Worm (Caenorhabditis elegans) whole organism, L4 larva: ENCODE results near the gene F20E11.18.

ENCODE experiments used
- F37D6.2 ChIP-seq: sonication (generic microtip); optimal IDR thresholded peaks from 2 replicates; lab custom pipeline; 2016; ENCODE audit warnings: mild to moderate bottlenecking, missing genetic modification characterization, missing compliant biosample characterization
- F44E2.7 ChIP-seq: fragments of 200-800 bp; sonication (Bioruptor generic); IDR thresholded peaks from 2 replicates; pipeline ENCODE4 v2.1.2; 2022; ENCODE audit warnings: missing genetic modification characterization, missing compliant biosample characterization
- Y75B8A.6 ChIP-seq: fragments of 200-800 bp; sonication (Bioruptor generic); IDR thresholded peaks from 2 replicates; pipeline ENCODE4 v1.3.6; 2022; ENCODE audit warnings: missing genetic modification reagents, missing genetic modification characterization, missing compliant biosample characterization
- aha-1 ChIP-seq: fragments of 150-350 bp; peaks from one replicate; lab custom pipeline; 2014; ENCODE audit warnings: missing biosample characterization, missing genetic modification characterization
- aly-2 ChIP-seq: sonication (generic microtip); optimal IDR thresholded peaks from 2 replicates; lab custom pipeline; 2018; ENCODE audit warnings: missing biosample characterization, missing genetic modification characterization
- ceh-20 ChIP-seq: fragments of 200-800 bp; sonication (Bioruptor generic); IDR thresholded peaks from 2 replicates; pipeline ENCODE4 v1.3.6; 2022; ENCODE audit warnings: missing genetic modification reagents, missing genetic modification characterization, missing compliant biosample characterization
- ceh-28 ChIP-seq: fragments of 150-350 bp; optimal IDR thresholded peaks from 2 replicates; lab custom pipeline; 2014; ENCODE audit warnings: missing biosample characterization, missing genetic modification reagents, missing genetic modification characterization
- ceh-44 ChIP-seq: fragments of 200-800 bp; sonication (Bioruptor generic); IDR thresholded peaks from 2 replicates; pipeline ENCODE4 v1.3.6; 2022; ENCODE audit warnings: missing genetic modification reagents, missing genetic modification characterization, missing compliant biosample characterization
- ceh-82 ChIP-seq: sonication (generic microtip); optimal IDR thresholded peaks from 2 replicates; lab custom pipeline; 2017; ENCODE audit warnings: missing biosample characterization, missing genetic modification characterization
- ces-1 ChIP-seq: fragments of 150-350 bp; sonication (generic microtip); optimal IDR thresholded peaks from 4 replicates; lab custom pipeline; 2014; ENCODE audit warnings: missing biosample characterization, missing genetic modification reagents, missing genetic modification characterization
- ctbp-1 ChIP-seq: fragments of 200-800 bp; sonication (Bioruptor generic); IDR thresholded peaks from 2 replicates; pipeline ENCODE4 v1.3.6; 2022; ENCODE audit warnings: missing genetic modification reagents, missing genetic modification characterization, missing compliant biosample characterization
- daf-12 ChIP-seq: fragments of 150-350 bp; optimal IDR thresholded peaks from 2 replicates; lab custom pipeline; 2014; ENCODE audit warnings: missing biosample characterization, missing genetic modification reagents, missing genetic modification characterization
- dmd-6 ChIP-seq: fragments of 200-800 bp; sonication (Bioruptor generic); IDR thresholded peaks from 2 replicates; pipeline ENCODE4 v1.3.6; 2022; ENCODE audit warnings: missing genetic modification reagents, missing genetic modification characterization, missing compliant biosample characterization
- dmd-8 ChIP-seq: fragments of 200-800 bp; sonication (Bioruptor generic); IDR thresholded peaks from 2 replicates; pipeline ENCODE4 v1.3.6; 2022; ENCODE audit warnings: missing genetic modification characterization, missing compliant biosample characterization
- dve-1 ChIP-seq: sonication (generic microtip); optimal IDR thresholded peaks from 2 replicates; lab custom pipeline; 2017; ENCODE audit warnings: antibody characterized with exemption, mild to moderate bottlenecking, missing genetic modification characterization, missing compliant biosample characterization; ENCODE audit not compliant: insufficient read depth
- fkh-10 ChIP-seq: fragments of 150-350 bp; optimal IDR thresholded peaks from 2 replicates; lab custom pipeline; 2014; ENCODE audit warnings: missing biosample characterization, missing genetic modification reagents, missing genetic modification characterization
- gei-8 ChIP-seq: fragments of 200-800 bp; sonication (Bioruptor generic); optimal IDR thresholded peaks from 2 replicates; lab custom pipeline; 2018; ENCODE audit warnings: mild to moderate bottlenecking, missing genetic modification characterization, missing compliant biosample characterization
- hif-1 ChIP-seq, 2 experiments: sonication (generic microtip); optimal IDR thresholded peaks; 2 replicates each; lab custom pipeline; 2016 to 2017; ENCODE audit warnings: missing compliant biosample characterization in 2 of 2, missing genetic modification characterization in 2 of 2, missing genetic modification reagents in 2 of 2, missing genotype in 2 of 2, mild to moderate bottlenecking in 1 of 2
- jun-1 ChIP-seq: fragments of 150-350 bp; optimal IDR thresholded peaks from 2 replicates; lab custom pipeline; 2014; ENCODE audit warnings: missing biosample characterization, missing genetic modification reagents, missing genetic modification characterization
- lim-7 ChIP-seq: fragments of 200-800 bp; sonication (Bioruptor generic); IDR thresholded peaks from 2 replicates; pipeline ENCODE4 v1.3.6; 2022; ENCODE audit warnings: missing genetic modification characterization, missing compliant biosample characterization
- lin-13 ChIP-seq: fragments of 150-350 bp; optimal IDR thresholded peaks from 2 replicates; lab custom pipeline; 2014; ENCODE audit warnings: missing biosample characterization, missing genetic modification reagents, missing genetic modification characterization
- lin-15B ChIP-seq: fragments of 150-350 bp; sonication (generic microtip); optimal IDR thresholded peaks from 3 replicates; lab custom pipeline; 2014; ENCODE audit warnings: missing biosample characterization, missing genetic modification characterization
- madf-9 ChIP-seq: fragments of 200-800 bp; sonication (Bioruptor generic); conservative IDR thresholded peaks from 2 replicates; pipeline ENCODE4 v1.3.6; 2022; ENCODE audit warnings: missing genetic modification reagents, missing genetic modification characterization, missing compliant biosample characterization
- nhr-11 ChIP-seq: fragments of 150-350 bp; optimal IDR thresholded peaks from 2 replicates; lab custom pipeline; 2014; ENCODE audit warnings: missing biosample characterization, missing genetic modification characterization
- nhr-76 ChIP-seq: fragments of 150-350 bp; optimal IDR thresholded peaks from 2 replicates; lab custom pipeline; 2014; ENCODE audit warnings: missing biosample characterization, missing genetic modification characterization
- nhr-77 ChIP-seq: fragments of 150-350 bp; optimal IDR thresholded peaks from 2 replicates; lab custom pipeline; 2014; ENCODE audit warnings: missing biosample characterization, missing genetic modification characterization
- pha-4 ChIP-seq, 2 experiments: fragments of 150-350 bp in 1 of 2; fragments of 200-800 bp in 1 of 2; sonication (Bioruptor generic) in 1 of 2; IDR thresholded peaks in 1 of 2; optimal IDR thresholded peaks in 1 of 2; 2 replicates each; pipeline versions ENCODE4 v1.3.6 to Lab custom; 2014 to 2022; ENCODE audit warnings: missing genetic modification characterization in 2 of 2, missing genetic modification reagents in 2 of 2, missing biosample characterization in 1 of 2, missing compliant biosample characterization in 1 of 2
- php-3 ChIP-seq: fragments of 200-800 bp; sonication (Bioruptor generic); IDR thresholded peaks from 2 replicates; pipeline ENCODE4 v1.3.6; 2022; ENCODE audit warnings: missing genetic modification reagents, missing genetic modification characterization, missing compliant biosample characterization
- rbr-2 ChIP-seq: sonication (generic microtip); optimal IDR thresholded peaks from 2 replicates; lab custom pipeline; 2016; ENCODE audit warnings: missing genotype, missing genetic modification characterization, missing compliant biosample characterization
- saeg-2 ChIP-seq: fragments of 200-800 bp; sonication (Bioruptor generic); IDR thresholded peaks from 2 replicates; pipeline ENCODE4 v1.3.6; 2022; ENCODE audit warnings: missing genetic modification reagents, missing genetic modification characterization, missing compliant biosample characterization
- sdz-12 ChIP-seq: fragments of 200-800 bp; sonication (Bioruptor generic); optimal IDR thresholded peaks from 2 replicates; lab custom pipeline; 2018; ENCODE audit warnings: mild to moderate bottlenecking, missing genetic modification characterization, missing compliant biosample characterization
- skn-1 ChIP-seq: fragments of 150-350 bp; optimal IDR thresholded peaks from 2 replicates; lab custom pipeline; 2014; ENCODE audit warnings: missing biosample characterization, missing genetic modification characterization
- snpc-4 ChIP-seq: fragments of 150-350 bp; optimal IDR thresholded peaks from 2 replicates; lab custom pipeline; 2014; ENCODE audit warnings: missing biosample characterization, missing genetic modification characterization
- spr-3 ChIP-seq: fragments of 200-800 bp; sonication (Bioruptor generic); optimal IDR thresholded peaks from 2 replicates; lab custom pipeline; 2018; ENCODE audit warnings: mild to moderate bottlenecking, missing genetic modification characterization, missing compliant biosample characterization
- tra-1 ChIP-seq: fragments of 200-800 bp; sonication (Bioruptor generic); IDR thresholded peaks from 2 replicates; pipeline ENCODE4 v1.3.6; 2022; ENCODE audit warnings: missing genetic modification reagents, missing genetic modification characterization, missing compliant biosample characterization
- vab-7 ChIP-seq: fragments of 200-800 bp; sonication (Bioruptor generic); IDR thresholded peaks from 2 replicates; pipeline ENCODE4 v1.3.6; 2022; ENCODE audit warnings: missing genetic modification reagents, missing genetic modification characterization, missing compliant biosample characterization
- zag-1 ChIP-seq: fragments of 150-350 bp; optimal IDR thresholded peaks from 2 replicates; lab custom pipeline; 2014; ENCODE audit warnings: missing biosample characterization, missing genetic modification characterization
- zfp-2 ChIP-seq: sonication (generic microtip); optimal IDR thresholded peaks from 2 replicates; lab custom pipeline; 2016; ENCODE audit warnings: mild to moderate bottlenecking, missing genetic modification characterization, missing compliant biosample characterization
- zip-2 ChIP-seq: fragments of 150-350 bp; optimal IDR thresholded peaks from 2 replicates; lab custom pipeline; 2014; ENCODE audit warnings: missing biosample characterization, missing genetic modification characterization
- ztf-7 ChIP-seq: fragments of 150-350 bp; optimal IDR thresholded peaks from 2 replicates; lab custom pipeline; 2014; ENCODE audit warnings: missing biosample characterization, missing genetic modification characterization

F20E11.18 gene

DNA sequence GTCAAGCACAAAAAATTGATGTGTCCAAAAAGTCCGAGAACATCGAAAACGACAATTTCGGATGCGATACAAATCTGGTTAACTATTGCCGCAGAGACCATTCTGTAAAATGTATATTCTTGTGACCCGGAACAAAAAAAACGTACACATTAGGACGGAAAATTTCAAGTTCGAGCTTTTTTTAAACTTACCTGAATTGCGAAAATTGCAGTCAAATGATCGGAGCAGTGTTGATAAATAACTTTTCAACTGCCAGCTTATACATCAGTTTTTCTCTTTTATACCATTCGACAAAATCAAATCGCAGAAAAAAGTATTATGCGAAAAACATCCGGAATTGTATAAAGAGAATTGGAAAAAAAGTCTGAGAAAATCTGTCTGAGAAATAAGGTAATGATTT is 1.9 kb upstream of the F20E11.18 start, which contains the start of gene srsx-2:
srsx-2 (minus strand) TSS at position 101 of the 400 bp plus-strand sequence.
- TF ChIP-seq F37D6.2 (tag; lab: Kevin White, UChicago): no peak
- no peak for TF ChIP-seq hif-1 (tag; optimal IDR thresholded peaks at IDR 0.05; lab: Kevin White, UChicago)
- TF ChIP-seq jun-1 (tag; lab: Kevin White, UChicago): no peak
- TF ChIP-seq php-3 (GFP tag; lab: Robert Waterston, UW): no peak
- no peak for TF ChIP-seq ceh-44 (GFP tag; lab: Robert Waterston, UW)
- TF ChIP-seq aly-2 (tag; lab: Kevin White, UChicago): no peak
- no peak for TF ChIP-seq daf-12 (tag; lab: Kevin White, UChicago)
- TF ChIP-seq lin-13 (GFP tag; lab: Kevin White, UChicago): no peak
- no peak for TF ChIP-seq zag-1 (tag; lab: Kevin White, UChicago)
- no peak for TF ChIP-seq dve-1 (tag; lab: Kevin White, UChicago)
- no peak for TF ChIP-seq F44E2.7 (GFP tag; lab: Robert Waterston, UW)
- TF ChIP-seq ceh-20 (GFP tag; lab: Robert Waterston, UW): no peak
- TF ChIP-seq ctbp-1 (GFP tag; lab: Robert Waterston, UW): no peak

- TF ChIP-seq nhr-76 (tag; lab: Kevin White, UChicago) (no peak), ces-1 (no peak), dmd-6 (no peak), ctbp-1 (GFP tag; lab: Robert Waterston, UW) (no peak), spr-3 (no peak), dmd-8 (GFP tag; lab: Robert Waterston, UW) (no peak), rbr-2 (tag; lab: Kevin White, UChicago) (no peak), nhr-11 (tag; lab: Kevin White, UChicago) (no peak), skn-1 (no peak), gei-8 (GFP tag; lab: Kevin White, UChicago) (no peak), madf-9 (GFP tag; lab: Robert Waterston, UW) (no peak), ztf-7 (tag; lab: Kevin White, UChicago) (no peak), ceh-28 (tag; lab: Kevin White, UChicago) (no peak), zfp-2 (tag; lab: Kevin White, UChicago) (no peak), vab-7 (GFP tag; lab: Robert Waterston, UW) (no peak), pha-4 (GFP tag; IDR thresholded peaks at IDR 0.05; lab: Robert Waterston, UW) (no peak), pha-4 (tag; optimal IDR thresholded peaks at IDR 0.05; lab: Kevin White, UChicago) (no peak), nhr-77 (tag; lab: Kevin White, UChicago) (no peak)
These were observed 5.5 kb downstream of the F20E11.18 start, which contains the start of gene srbc-27 for ce11 chrV:17430903-17431302. Gene srbc-27, plus strand, starts transcription at chrV:17431203.

DNA sequence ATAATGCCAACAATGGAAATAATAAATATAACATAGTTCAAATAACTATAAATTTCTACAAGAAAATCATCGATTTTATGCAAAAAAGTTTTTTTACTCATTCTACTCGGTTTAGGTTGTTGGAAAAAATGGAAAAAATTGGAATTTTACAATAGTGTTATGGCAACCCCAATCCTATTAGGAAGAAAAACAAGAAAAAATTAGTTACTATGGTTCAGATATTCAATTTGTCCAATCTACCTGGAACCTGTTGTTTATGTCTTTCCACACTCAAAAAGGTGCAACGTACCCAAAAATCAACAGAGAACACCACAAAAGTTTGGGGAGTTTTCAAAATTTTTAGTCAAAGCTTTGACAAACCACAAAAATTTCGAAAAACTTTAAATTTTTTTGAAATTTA is 6.3 kb downstream of the F20E11.18 start, which contains the start of gene T27C5.10:
T27C5.10 (minus strand) TSS at position 101 of the 400 bp plus-strand sequence.
- no peak for TF ChIP-seq aly-2 (tag; lab: Kevin White, UChicago)
- TF ChIP-seq lin-13 (GFP tag; lab: Kevin White, UChicago): no peak
- no peak for TF ChIP-seq lin-15B (tag; lab: Kevin White, UChicago)
- no peak for TF ChIP-seq fkh-10 (GFP tag; lab: Kevin White, UChicago)
- no peak for TF ChIP-seq lim-7
- no peak for TF ChIP-seq Y75B8A.6
- TF ChIP-seq saeg-2 (GFP tag; lab: Robert Waterston, UW): no peak
- no peak for TF ChIP-seq tra-1 (GFP tag; lab: Robert Waterston, UW)
- no peak for TF ChIP-seq snpc-4
- TF ChIP-seq ceh-44 (GFP tag; lab: Robert Waterston, UW): no peak
- no peak for TF ChIP-seq vab-7 (GFP tag; lab: Robert Waterston, UW)
- TF ChIP-seq dmd-6: no peak
- TF ChIP-seq sdz-12 (GFP tag; lab: Kevin White, UChicago): no peak
- TF ChIP-seq aha-1: no peak
- TF ChIP-seq zip-2: no peak
- no peak for TF ChIP-seq ceh-82 (tag; lab: Kevin White, UChicago)
- no peak for TF ChIP-seq ztf-7 (tag; lab: Kevin White, UChicago)
- no peak for TF ChIP-seq F37D6.2 (tag; lab: Kevin White, UChicago)
